Fruit fly (Drosophila melanogaster) whole organism, embryonic: ENCODE data around the gene CG31230.

Experiments used
- CG10366 ChIP-seq: fragments of 200-800 bp; sonication (Bioruptor generic); IDR thresholded peaks from 2 replicates; pipeline ENCODE4 v1.3.6; 2022; ENCODE audit warnings: missing biosample characterization, missing genetic modification characterization
- CG11560 ChIP-seq: fragments of 200-800 bp; sonication (Bioruptor generic); IDR thresholded peaks from 3 replicates; pipeline ENCODE4 v1.3.6; 2022; ENCODE audit warnings: missing biosample characterization, missing genetic modification characterization
- CG12391 ChIP-seq: fragments of 200-800 bp; sonication (Bioruptor generic); optimal IDR thresholded peaks from 3 replicates; lab custom pipeline; 2018; ENCODE audit warnings: missing biosample characterization, mild to moderate bottlenecking, missing genetic modification characterization, moderate library complexity
- CG13424 ChIP-seq: fragments of 200-800 bp; sonication (Bioruptor generic); optimal IDR thresholded peaks from 2 replicates; lab custom pipeline; 2019; ENCODE audit warnings: missing biosample characterization, mild to moderate bottlenecking, missing genetic modification characterization, moderate library complexity
- CG13775 ChIP-seq: fragments of 200-800 bp; sonication (Bioruptor generic); optimal IDR thresholded peaks from 3 replicates; lab custom pipeline; 2017; ENCODE audit warnings: missing biosample characterization, mild to moderate bottlenecking, missing genetic modification characterization
- CG15601 ChIP-seq: fragments of 200-800 bp; sonication (Bioruptor generic); optimal IDR thresholded peaks from 3 replicates; lab custom pipeline; 2019; ENCODE audit warnings: missing biosample characterization, mild to moderate bottlenecking, missing genetic modification characterization, moderate library complexity
- CG17359 ChIP-seq: fragments of 200-800 bp; sonication (Bioruptor generic); optimal IDR thresholded peaks from 3 replicates; lab custom pipeline; 2018; ENCODE audit warnings: missing biosample characterization, mild to moderate bottlenecking, missing genetic modification characterization, moderate library complexity
- CG17361 ChIP-seq: fragments of 200-800 bp; sonication (Bioruptor generic); IDR thresholded peaks from 3 replicates; pipeline ENCODE4 v1.3.6; 2022; ENCODE audit warnings: missing biosample characterization, missing genetic modification characterization
- CG17802 ChIP-seq: fragments of 200-800 bp; sonication (Bioruptor generic); optimal IDR thresholded peaks from 2 replicates; lab custom pipeline; 2018; ENCODE audit warnings: missing biosample characterization, mild to moderate bottlenecking, missing genetic modification characterization, moderate library complexity
- CG1832 ChIP-seq: fragments of 200-800 bp; sonication (Bioruptor generic); optimal IDR thresholded peaks from 2 replicates; lab custom pipeline; 2017; ENCODE audit warnings: missing biosample characterization, mild to moderate bottlenecking, missing genetic modification characterization, inconsistent platforms
- CG2116 ChIP-seq: fragments of 200-800 bp; sonication (Bioruptor generic); optimal IDR thresholded peaks from 3 replicates; lab custom pipeline; 2018; ENCODE audit warnings: missing biosample characterization, mild to moderate bottlenecking, missing genetic modification characterization
- CG2712 ChIP-seq: fragments of 200-800 bp; optimal IDR thresholded peaks from 3 replicates; lab custom pipeline; 2019; ENCODE audit warnings: missing biosample characterization, mild to moderate bottlenecking, missing genetic modification characterization, moderate library complexity
- CG31365 ChIP-seq: fragments of 200-800 bp; sonication (Bioruptor generic); optimal IDR thresholded peaks from 2 replicates; lab custom pipeline; 2018; ENCODE audit warnings: missing biosample characterization, mild to moderate bottlenecking, missing genetic modification characterization
- CG31441 ChIP-seq: fragments of 200-800 bp; sonication (Bioruptor generic); IDR thresholded peaks from 2 replicates; pipeline ENCODE4 v1.3.6; 2022; ENCODE audit warnings: missing biosample characterization, missing genetic modification characterization
- CG32772 ChIP-seq: fragments of 200-800 bp; sonication (Bioruptor generic); IDR thresholded peaks from 2 replicates; pipeline ENCODE4 v1.3.6; 2022; ENCODE audit warnings: missing biosample characterization, missing genetic modification characterization
- CG33213 ChIP-seq: fragments of 200-800 bp; sonication (Bioruptor generic); optimal IDR thresholded peaks from 3 replicates; lab custom pipeline; 2016; ENCODE audit warnings: missing biosample characterization, missing genetic modification characterization
- CG34224 ChIP-seq: fragments of 200-800 bp; sonication (Bioruptor generic); IDR thresholded peaks from 3 replicates; pipeline ENCODE4 v1.3.6; 2022; ENCODE audit warnings: missing biosample characterization, missing genetic modification characterization; ENCODE audit not compliant: partially characterized antibody
- CG3847 ChIP-seq: fragments of 200-800 bp; sonication (Bioruptor generic); IDR thresholded peaks from 2 replicates; pipeline ENCODE4 v1.3.6; 2022; ENCODE audit warnings: missing biosample characterization, missing genetic modification characterization
- CG3995 ChIP-seq: fragments of 200-800 bp; sonication (Bioruptor generic); optimal IDR thresholded peaks from 3 replicates; lab custom pipeline; 2016; ENCODE audit warnings: missing biosample characterization, missing genetic modification characterization
- CG4282 ChIP-seq: fragments of 200-800 bp; sonication (Bioruptor generic); optimal IDR thresholded peaks from 2 replicates; lab custom pipeline; 2016; ENCODE audit warnings: missing biosample characterization, missing genetic modification characterization
- CoRest ChIP-seq: fragments of 200-800 bp; sonication (Bioruptor generic); optimal IDR thresholded peaks from 3 replicates; lab custom pipeline; 2018; ENCODE audit warnings: missing biosample characterization, mild to moderate bottlenecking, missing genetic modification characterization, moderate library complexity
- Dll ChIP-seq: fragments of 200-800 bp; sonication (Bioruptor generic); IDR thresholded peaks from 4 replicates; pipeline ENCODE4 v1.3.6; 2022; ENCODE audit warnings: missing biosample characterization, missing genetic modification characterization; ENCODE audit not compliant: partially characterized antibody
- E2f2 ChIP-seq: fragments of 200-800 bp; sonication (Bioruptor generic); IDR thresholded peaks from 2 replicates; pipeline ENCODE4 v1.3.6; 2022; ENCODE audit warnings: missing biosample characterization, missing genetic modification characterization
- Gug ChIP-seq: fragments of 200-800 bp; sonication (Bioruptor generic); IDR thresholded peaks from 4 replicates; pipeline ENCODE4 v1.3.6; 2022; ENCODE audit warnings: missing biosample characterization, missing genetic modification characterization
- HLH54F ChIP-seq: fragments of 200-800 bp; sonication (Bioruptor generic); optimal IDR thresholded peaks from 3 replicates; lab custom pipeline; 2016; ENCODE audit warnings: missing biosample characterization, missing genetic modification characterization
- Hr39 ChIP-seq: fragments of >200 bp; optimal IDR thresholded peaks from 2 replicates; lab custom pipeline; 2017
- NC2β ChIP-seq: fragments of 200-800 bp; sonication (Bioruptor generic); optimal IDR thresholded peaks from 2 replicates; lab custom pipeline; 2016; ENCODE audit warnings: missing biosample characterization, missing genetic modification characterization
- Rfx ChIP-seq: fragments of 200-800 bp; sonication (Bioruptor generic); IDR thresholded peaks from 2 replicates; pipeline ENCODE4 v1.3.6; 2022; ENCODE audit warnings: missing biosample characterization, missing genetic modification characterization
- Scr ChIP-seq: fragments of 200-800 bp; sonication (Bioruptor generic); IDR thresholded peaks from 2 replicates; pipeline ENCODE4 v1.3.6; 2022; ENCODE audit warnings: missing biosample characterization, missing genetic modification characterization; ENCODE audit not compliant: partially characterized antibody
- Sin3A ChIP-seq: fragments of >200 bp; optimal IDR thresholded peaks from 2 replicates; lab custom pipeline; 2018
- Six4 ChIP-seq: fragments of 200-800 bp; sonication (Bioruptor generic); optimal IDR thresholded peaks from 2 replicates; lab custom pipeline; 2016; ENCODE audit warnings: missing biosample characterization, missing genetic modification characterization
- Xrp1 ChIP-seq: fragments of 200-800 bp; sonication (Bioruptor generic); IDR thresholded peaks from 2 replicates; pipeline ENCODE4 v1.3.6; 2022; ENCODE audit warnings: missing biosample characterization, missing genetic modification characterization
- crol ChIP-seq: fragments of 200-800 bp; sonication (Bioruptor generic); IDR thresholded peaks from 2 replicates; pipeline ENCODE4 v1.3.6; 2022; ENCODE audit warnings: missing biosample characterization, missing genetic modification characterization
- crp ChIP-seq, 2 experiments: fragments of 200-800 bp; sonication (Bioruptor generic); optimal IDR thresholded peaks; 2 replicates in 1 of 2; 3 replicates in 1 of 2; lab custom pipeline; 2017; ENCODE audit warnings: missing biosample characterization in 2 of 2, missing genetic modification characterization in 2 of 2, mild to moderate bottlenecking in 1 of 2, moderate library complexity in 1 of 2
- fd102C ChIP-seq: fragments of 200-800 bp; sonication (Bioruptor generic); optimal IDR thresholded peaks from 2 replicates; lab custom pipeline; 2018; ENCODE audit warnings: missing biosample characterization, mild to moderate bottlenecking, missing genetic modification characterization, moderate library complexity
- gcm ChIP-seq: fragments of 200-800 bp; sonication (Bioruptor generic); optimal IDR thresholded peaks from 2 replicates; lab custom pipeline; 2019; ENCODE audit warnings: missing biosample characterization, mild to moderate bottlenecking, missing genetic modification characterization, moderate library complexity
- gfzf ChIP-seq: fragments of 200-800 bp; sonication (Bioruptor generic); optimal IDR thresholded peaks from 2 replicates; lab custom pipeline; 2016; ENCODE audit warnings: missing biosample characterization, mild to moderate bottlenecking, missing genetic modification characterization, moderate library complexity
- gro ChIP-seq: fragments of 200-800 bp; sonication (Bioruptor generic); optimal IDR thresholded peaks from 2 replicates; lab custom pipeline; 2016; ENCODE audit warnings: missing biosample characterization, missing genetic modification characterization
- h ChIP-seq: fragments of >200 bp; optimal IDR thresholded peaks from 2 replicates; lab custom pipeline; 2017
- knrl ChIP-seq: fragments of 200-800 bp; sonication (Bioruptor generic); IDR thresholded peaks from 3 replicates; pipeline ENCODE4 v1.3.6; 2022; ENCODE audit warnings: missing biosample characterization, missing genetic modification characterization; ENCODE audit not compliant: partially characterized antibody
- lbe ChIP-seq: fragments of 200-800 bp; sonication (Bioruptor generic); optimal IDR thresholded peaks from 2 replicates; lab custom pipeline; 2016; ENCODE audit warnings: missing biosample characterization, mild to moderate bottlenecking, missing genetic modification characterization
- lilli ChIP-seq: fragments of 200-800 bp; sonication (Bioruptor generic); optimal IDR thresholded peaks from 3 replicates; lab custom pipeline; 2016; ENCODE audit warnings: missing biosample characterization, missing genetic modification characterization
- org-1 ChIP-seq: fragments of 200-800 bp; sonication (Bioruptor generic); optimal IDR thresholded peaks from 2 replicates; lab custom pipeline; 2017; ENCODE audit warnings: missing biosample characterization, missing genetic modification characterization
- pnt ChIP-seq: fragments of 200-800 bp; sonication (Bioruptor generic); optimal IDR thresholded peaks from 3 replicates; lab custom pipeline; 2016; ENCODE audit warnings: missing biosample characterization, missing genetic modification characterization
- rib ChIP-seq: fragments of 200-800 bp; sonication (Bioruptor generic); IDR thresholded peaks from 2 replicates; pipeline ENCODE4 v1.3.6; 2022; ENCODE audit warnings: missing biosample characterization, missing genetic modification characterization
- run ChIP-seq: fragments of 200-800 bp; sonication (Bioruptor generic); optimal IDR thresholded peaks from 3 replicates; lab custom pipeline; 2018; ENCODE audit warnings: missing biosample characterization, mild to moderate bottlenecking, missing genetic modification characterization
- sisA ChIP-seq: fragments of 200-800 bp; sonication (Bioruptor generic); IDR thresholded peaks from 2 replicates; pipeline ENCODE4 v1.3.6; 2022; ENCODE audit warnings: missing biosample characterization, missing genetic modification characterization
- sug ChIP-seq: fragments of 200-800 bp; optimal IDR thresholded peaks from 2 replicates; lab custom pipeline; 2019; ENCODE audit warnings: missing biosample characterization, mild to moderate bottlenecking, missing genetic modification characterization, moderate library complexity
- tll ChIP-seq, 2 experiments: fragments of 200-800 bp in 1 of 2; fragments of >200 bp in 1 of 2; sonication (Bioruptor generic) in 1 of 2; optimal IDR thresholded peaks; 2 replicates each; lab custom pipeline; 2017 to 2019; ENCODE audit warnings: missing biosample characterization in 2 of 2, missing genetic modification characterization in 2 of 2, mild to moderate bottlenecking in 1 of 2, moderate library complexity in 1 of 2
- toy ChIP-seq: fragments of 200-800 bp; sonication (Bioruptor generic); IDR thresholded peaks from 2 replicates; pipeline ENCODE4 v1.3.6; 2022; ENCODE audit warnings: missing biosample characterization, missing genetic modification characterization
- vfl ChIP-seq: fragments of 200-800 bp; sonication (Bioruptor generic); optimal IDR thresholded peaks from 2 replicates; lab custom pipeline; 2016; ENCODE audit warnings: missing biosample characterization, missing genetic modification characterization

The CG31230 gene

dm6 chr3R:18663525-18663924, 8.0 kb upstream of the CG31230 start, which contains the start of the genes Cpsf73 and Gos28 (continued):
- peak; percentile 44; the same call in 1 of the 2 replicates for TF ChIP-seq E2f2 (GFP tag; lab: Robert Waterston, UW)
- peak; percentile 42; the same call in 1 of the 3 replicates for TF ChIP-seq CG17361 (GFP tag; lab: Robert Waterston, UW)
- TF ChIP-seq CG15601 (tag; lab: Kevin White, UChicago), result peak; percentile 46
- TF ChIP-seq tll (GFP tag; optimal IDR thresholded peaks at IDR 0.05; lab: Kevin White, UChicago), result peak in 1 of 2 experiments; percentile 74
- peak; percentile 62 for TF ChIP-seq CG3847 (GFP tag; lab: Robert Waterston, UW)
- peak; percentile 5 for TF ChIP-seq pnt (GFP tag; lab: Kevin White, UChicago)
- no peak for TF ChIP-seq CG1832 (GFP tag; lab: Kevin White, UChicago)
- TF ChIP-seq CG17359 (tag; lab: Kevin White, UChicago), result peak; percentile 5
- peak; percentile 60; the same call in 1 of the 4 replicates for TF ChIP-seq Dll (GFP tag; lab: Robert Waterston, UW)
- no peak for TF ChIP-seq Hr39 (lab: Kevin White, UChicago)
- no peak for TF ChIP-seq rib (GFP tag; lab: Robert Waterston, UW)
- no peak for TF ChIP-seq CG32772 (GFP tag; lab: Robert Waterston, UW)
- TF ChIP-seq CG11560, result no peak
- peak; percentile 40 for TF ChIP-seq CG33213 (GFP tag; lab: Kevin White, UChicago)
- peak; percentile 26; the same call in 1 of the 2 replicates for TF ChIP-seq crol (GFP tag; lab: Robert Waterston, UW)
- TF ChIP-seq CG10366 (GFP tag; lab: Robert Waterston, UW), result no peak
- TF ChIP-seq Sin3A (lab: Kevin White, UChicago), result peak; percentile 90
- TF ChIP-seq CG3995 (GFP tag; lab: Kevin White, UChicago), result no peak
- TF ChIP-seq lilli (GFP tag; lab: Kevin White, UChicago), result peak; percentile 28
- TF ChIP-seq CG13775 (GFP tag; lab: Kevin White, UChicago), result peak; percentile 30
- peak; percentile 33 for TF ChIP-seq CoRest (tag; lab: Kevin White, UChicago)
- no peak for TF ChIP-seq gcm (GFP tag; lab: Kevin White, UChicago)
- TF ChIP-seq toy, result no peak
- peak; percentile 61; the same call in 2 of the 3 replicates for TF ChIP-seq knrl (GFP tag; lab: Robert Waterston, UW)
- TF ChIP-seq Xrp1 (GFP tag; lab: Robert Waterston, UW), result peak; percentile 10; the same call in 1 of the 2 replicates
- TF ChIP-seq NC2β (GFP tag; lab: Kevin White, UChicago), result peak; percentile 44
- no peak for TF ChIP-seq gro (GFP tag; lab: Kevin White, UChicago)
- no peak for TF ChIP-seq fd102C (GFP tag; lab: Kevin White, UChicago)
- TF ChIP-seq lbe (GFP tag; lab: Kevin White, UChicago), result no peak
- peak; percentile 91 for TF ChIP-seq gfzf
- TF ChIP-seq HLH54F (GFP tag; lab: Kevin White, UChicago), result peak; percentile 53
- TF ChIP-seq org-1 (GFP tag; lab: Kevin White, UChicago), result no peak
- TF ChIP-seq vfl (GFP tag; lab: Kevin White, UChicago), result peak; percentile 34
- peak; percentile 49 for TF ChIP-seq CG12391 (tag; lab: Kevin White, UChicago)
- peak; percentile 5 for TF ChIP-seq CG13424
- TF ChIP-seq h, result no peak
- peak; percentile 98 for TF ChIP-seq CG17802 (tag; lab: Kevin White, UChicago)
- no peak for TF ChIP-seq CG31365
- TF ChIP-seq Scr (GFP tag; lab: Robert Waterston, UW), result peak; percentile 60
- no peak for TF ChIP-seq Gug (GFP tag; lab: Robert Waterston, UW)
- TF ChIP-seq CG2712 (tag; lab: Kevin White, UChicago), result peak; percentile 52
- peak; percentile 51 for TF ChIP-seq CG2116 (GFP tag; lab: Kevin White, UChicago)
- peak; percentile 49; the same call in 1 of the 3 replicates for TF ChIP-seq CG34224 (GFP tag; lab: Robert Waterston, UW)
- no peak for TF ChIP-seq Six4 (GFP tag; lab: Kevin White, UChicago)
- peak; percentile 28; the same call in 1 of the 2 replicates for TF ChIP-seq sisA (GFP tag; lab: Robert Waterston, UW)
- TF ChIP-seq sug (tag; lab: Kevin White, UChicago), result no peak
- TF ChIP-seq Rfx, result peak; percentile 48; the same call in 1 of the 2 replicates
- no peak for TF ChIP-seq CG31441 (GFP tag; lab: Robert Waterston, UW)
- no peak for TF ChIP-seq run (tag; lab: Kevin White, UChicago)
- TF ChIP-seq CG4282 (GFP tag; lab: Kevin White, UChicago), result peak; percentile 12
- peak in 1 of 2 experiments; percentile 54 for TF ChIP-seq crp (GFP tag; optimal IDR thresholded peaks at IDR 0.05; lab: Kevin White, UChicago)
